Worm (Caenorhabditis elegans) whole organism, dauer: ENCODE results near the gene ssup-72.

Source experiments
- unc-62 ChIP-seq: sonication (generic microtip); optimal IDR thresholded peaks from 2 replicates; lab custom pipeline; 2017; ENCODE audit warnings: missing biosample characterization, missing genetic modification reagents, missing genetic modification characterization

ssup-72 gene

DNA sequence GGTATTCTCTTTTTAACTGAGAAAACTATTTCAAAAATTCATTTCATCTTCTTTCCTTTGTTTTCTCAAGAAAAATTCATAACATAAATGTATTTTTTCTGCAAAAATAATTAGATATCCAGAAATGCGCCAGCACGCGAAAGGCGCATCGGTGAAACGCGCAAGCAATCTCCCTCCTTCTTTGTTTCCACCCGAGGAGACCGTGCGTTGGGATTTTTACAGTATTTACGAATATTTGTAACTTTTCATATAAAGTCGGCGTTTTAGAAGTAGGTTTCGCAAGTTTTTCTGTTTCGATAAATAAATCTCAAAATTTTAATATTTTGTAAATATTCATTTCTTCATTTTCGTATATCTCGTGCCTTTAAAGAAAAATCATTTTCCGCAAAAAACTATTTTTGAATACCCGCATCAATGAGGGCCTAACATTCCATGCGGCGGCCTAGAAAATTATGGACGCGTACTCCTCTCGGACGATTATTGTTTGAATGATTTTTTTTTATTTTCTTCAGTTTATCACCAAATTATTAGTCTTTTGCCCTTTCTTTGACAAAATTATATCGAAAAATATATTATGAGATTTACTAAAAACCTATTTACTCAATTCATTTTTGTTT lies at the start of gene ssup-72:
TSS of gene ssup-72 (plus strand) at position 181 of the 617 bp plus-strand sequence.
- no peak for TF ChIP-seq unc-62

DNA sequence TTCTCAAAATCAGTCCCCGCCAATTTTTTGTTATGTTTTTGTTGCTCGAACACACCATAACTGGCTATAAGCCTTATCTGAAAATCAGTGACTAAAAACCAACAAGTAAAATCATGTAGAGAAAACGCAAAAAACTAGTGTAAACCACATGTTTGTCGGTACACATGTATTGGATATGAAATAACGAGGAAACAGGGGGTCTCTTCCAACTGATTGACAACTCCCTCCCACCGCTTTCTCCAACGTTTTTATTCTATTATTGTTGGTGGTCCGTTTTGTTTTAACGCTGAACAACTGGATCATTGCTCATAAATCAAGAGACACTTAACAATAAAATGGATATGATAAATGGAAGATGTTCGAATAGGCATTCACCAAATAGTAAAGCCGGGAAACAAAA lies 49.6 kb upstream of the ssup-72 start:
- no peak for TF ChIP-seq unc-62

DNA sequence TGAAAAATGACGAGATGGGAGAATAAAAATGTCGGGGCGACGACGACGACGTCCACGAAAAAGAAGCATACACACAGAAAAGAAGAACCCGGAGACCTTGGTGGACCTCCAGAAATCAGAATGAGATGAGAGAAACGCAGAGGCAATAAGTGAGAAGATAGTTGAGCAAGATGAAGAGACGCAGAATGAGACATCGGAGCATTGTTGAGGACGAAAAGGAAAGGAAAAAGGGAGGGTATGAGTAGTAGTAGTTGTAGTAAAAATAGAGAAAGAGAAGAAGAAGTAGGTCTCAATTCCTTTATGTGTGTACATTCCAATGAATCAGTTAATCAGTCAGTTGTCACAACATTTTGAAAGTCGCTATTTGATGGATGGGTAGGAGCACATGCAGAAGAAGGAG lies 47.1 kb upstream of the ssup-72 start, which contains the start of gene T14B4.8:
TSS of gene T14B4.8 (minus strand) at position 60 of the 400 bp plus-strand sequence.
- TF ChIP-seq unc-62, result no peak

DNA sequence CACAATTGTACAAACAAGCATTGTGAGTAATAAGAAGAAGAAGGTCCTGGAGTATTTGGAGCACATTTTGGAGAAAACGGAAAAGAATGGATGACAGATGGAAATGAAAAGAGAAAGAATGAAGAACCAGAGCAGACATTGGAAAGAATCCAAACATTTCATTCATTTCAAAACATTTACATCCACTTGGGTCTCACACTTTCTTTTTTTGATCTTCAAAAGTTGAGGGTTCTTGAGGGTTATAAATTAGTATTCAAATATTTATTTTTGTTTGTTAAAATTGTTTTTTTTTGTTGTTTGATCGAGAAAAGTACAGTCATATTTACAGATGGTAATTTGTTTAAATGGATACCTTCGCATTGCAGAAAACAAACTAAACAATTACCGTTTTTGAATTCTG lies 42.7 kb upstream of the ssup-72 start, which contains the start of gene T14B4.9:
TSS of gene T14B4.9 (minus strand) at position 101 of the 400 bp plus-strand sequence.
- no peak for TF ChIP-seq unc-62

DNA sequence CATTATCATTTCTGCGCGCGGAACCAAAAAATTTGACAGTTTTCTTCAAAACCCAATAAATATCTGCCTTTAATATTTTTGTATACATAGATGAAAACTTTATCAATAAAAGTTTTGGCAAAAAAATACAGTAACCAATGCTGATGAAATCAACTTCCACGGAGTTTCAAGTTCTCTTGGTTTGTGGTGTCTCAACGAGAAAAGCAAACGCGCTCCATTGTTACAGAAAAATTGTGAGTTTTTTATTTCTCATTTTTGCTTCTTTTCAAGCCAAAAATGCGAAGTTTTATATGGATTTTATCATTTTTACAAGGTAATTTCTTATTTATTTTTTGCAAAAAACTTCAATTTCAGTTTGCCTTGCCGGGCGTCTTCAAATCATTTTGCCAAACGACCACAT lies 41.7 kb upstream of the ssup-72 start, which contains the start of gene T14B4.3:
TSS of gene T14B4.3 (plus strand) at position 264 of the 400 bp plus-strand sequence.
- no peak for TF ChIP-seq unc-62

DNA sequence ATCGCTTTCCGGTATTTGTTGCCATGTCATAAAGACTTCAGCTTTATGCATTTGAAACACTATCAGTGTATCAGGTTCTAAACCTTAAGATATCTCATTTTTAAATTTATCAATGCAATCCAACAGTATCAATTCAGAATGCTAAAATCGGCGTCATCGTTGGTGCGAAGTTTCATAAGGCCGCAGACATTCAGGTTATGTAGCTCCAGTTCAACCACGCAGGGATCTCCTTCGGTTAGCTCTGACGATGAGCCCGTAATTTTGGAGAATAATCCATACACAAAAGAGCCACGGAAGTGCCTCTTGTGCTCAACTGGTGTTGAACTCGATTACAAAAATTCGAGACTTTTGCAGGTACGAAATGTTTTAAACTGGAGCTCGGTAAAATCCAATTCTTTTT lies 40.3 kb upstream of the ssup-72 start, which contains the start of gene mrps-18.C:
TSS of gene mrps-18.C (plus strand) at position 138 of the 400 bp plus-strand sequence.
- no peak for TF ChIP-seq unc-62

DNA sequence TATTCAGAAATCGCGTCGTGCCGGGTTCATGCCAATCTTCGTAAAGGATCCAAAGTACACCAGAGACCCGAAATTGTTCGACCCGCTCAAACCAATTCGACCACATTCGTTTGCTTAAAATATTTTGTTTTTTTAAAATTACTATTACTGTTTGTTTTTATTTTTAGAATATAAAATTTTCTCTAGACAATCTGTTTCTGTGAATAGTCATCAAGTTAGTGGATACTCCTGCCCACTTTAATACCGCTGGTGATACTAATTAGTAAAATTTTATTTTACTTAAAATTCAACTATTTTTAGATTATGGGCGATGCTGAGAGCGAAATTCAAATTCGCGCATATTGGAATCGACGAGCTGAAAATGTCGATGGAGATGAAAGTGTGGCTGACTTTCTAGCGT lies 39.8 kb upstream of the ssup-72 start, which contains the start of gene T14B4.1:
TSS of gene T14B4.1 (plus strand) at position 301 of the 400 bp plus-strand sequence.
- TF ChIP-seq unc-62, result no peak

DNA sequence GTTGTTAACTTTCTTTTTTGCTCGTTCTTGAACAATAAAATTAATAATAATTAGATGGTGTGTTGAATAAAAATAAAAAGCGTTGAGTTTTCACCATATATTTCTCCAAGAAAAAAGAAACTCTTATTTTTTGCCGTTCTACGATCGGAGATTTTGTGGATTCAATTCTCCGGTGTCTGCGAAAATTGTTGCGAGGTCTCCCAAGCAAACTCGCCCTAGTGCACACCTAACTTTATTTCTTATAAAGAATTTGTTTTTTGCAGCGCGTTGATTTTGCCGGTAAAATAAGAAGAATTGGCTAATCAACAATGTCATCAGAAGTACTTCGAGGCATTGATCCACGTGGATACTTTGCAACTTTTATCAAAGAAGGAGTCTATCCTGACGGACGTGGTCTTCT lies 35.0 kb upstream of the ssup-72 start, which contains the start of gene exos-8:
TSS of gene exos-8 (plus strand) at position 264 of the 400 bp plus-strand sequence.
- no peak for TF ChIP-seq unc-62

DNA sequence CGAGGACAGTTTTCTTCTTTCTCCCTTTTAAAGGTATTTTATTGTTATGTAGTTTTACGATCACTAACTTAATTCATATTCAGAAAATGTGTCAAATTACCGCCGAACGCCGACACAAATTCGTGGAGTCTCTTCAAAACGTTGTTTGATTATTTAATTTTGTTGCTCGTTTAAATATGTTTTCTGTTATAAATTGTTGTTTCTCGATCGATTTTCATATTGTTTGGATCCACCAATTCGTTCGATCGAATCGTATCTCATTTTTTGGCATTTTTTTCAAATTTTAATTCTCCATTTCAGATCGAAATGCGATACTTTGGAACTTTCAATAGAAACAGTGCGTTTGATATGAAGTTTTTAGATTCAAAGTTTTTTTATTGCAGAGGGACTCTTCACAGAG lies 33.8 kb upstream of the ssup-72 start, which contains the start of gene F41G3.6:
TSS of gene F41G3.6 (plus strand) at position 301 of the 400 bp plus-strand sequence.
- no peak for TF ChIP-seq unc-62

DNA sequence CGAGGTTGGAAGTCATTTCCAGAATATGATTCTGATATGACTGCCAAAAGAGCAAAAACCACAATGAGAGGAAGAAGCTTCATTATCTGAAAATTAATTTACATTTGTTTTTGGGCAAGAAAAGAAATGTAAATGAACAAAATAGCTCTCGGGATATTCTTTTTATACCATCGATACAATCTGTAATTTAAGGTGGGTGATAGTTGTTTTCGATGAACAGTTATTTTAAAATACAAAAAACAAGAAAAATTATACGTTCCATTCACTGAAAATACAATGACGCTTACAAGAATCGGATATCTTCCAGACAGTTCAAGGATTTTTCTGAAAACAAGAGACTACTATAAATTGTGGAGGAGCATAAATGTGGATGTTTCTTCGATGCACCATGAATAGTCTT lies 31.8 kb upstream of the ssup-72 start, which contains the start of gene ins-15:
TSS of gene ins-15 (minus strand) at position 101 of the 400 bp plus-strand sequence.
- no peak for TF ChIP-seq unc-62

DNA sequence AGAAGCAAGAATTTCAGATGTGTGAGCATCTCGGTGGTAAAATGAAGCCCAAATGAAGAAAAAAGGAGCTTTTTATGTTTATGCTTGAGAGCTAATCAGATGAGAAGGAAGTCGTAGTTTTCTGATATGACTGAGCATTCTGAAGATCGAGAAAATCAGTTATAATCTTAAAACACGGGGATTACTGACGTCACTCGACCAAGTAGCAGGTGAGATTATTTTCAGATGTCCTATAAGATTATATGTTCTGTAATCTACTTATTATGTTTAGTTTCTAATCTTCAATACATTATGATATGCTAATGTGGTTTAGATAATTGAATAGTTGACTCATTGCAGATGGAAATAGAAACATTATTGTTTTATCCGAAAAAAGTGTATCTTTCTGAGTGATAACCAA lies 30.6 kb upstream of the ssup-72 start, which contains the start of gene ins-14:
TSS of gene ins-14 (minus strand) at position 32 of the 400 bp plus-strand sequence.
- TF ChIP-seq unc-62, result no peak

DNA sequence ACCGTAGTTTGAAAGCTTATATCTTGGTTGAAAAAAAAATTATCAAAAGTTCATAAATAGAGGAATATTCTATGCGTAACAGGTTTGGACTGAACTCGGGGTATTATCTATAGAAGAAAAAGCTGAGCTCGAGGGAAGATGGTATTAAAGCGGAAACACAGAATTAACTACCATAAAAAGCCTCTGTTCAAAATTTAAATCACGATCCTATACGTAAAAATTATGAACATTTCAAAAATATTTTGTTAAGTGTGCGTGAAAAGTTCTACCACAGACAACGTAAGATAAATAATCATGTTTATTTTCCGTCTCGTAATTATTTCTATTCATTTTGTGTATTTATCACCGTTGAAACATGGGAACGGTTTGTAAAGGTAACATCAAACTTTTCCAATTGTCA lies 30.0 kb upstream of the ssup-72 start, which contains the start of gene F41G3.5:
TSS of gene F41G3.5 (plus strand) at position 301 of the 400 bp plus-strand sequence.
- TF ChIP-seq unc-62, result no peak

DNA sequence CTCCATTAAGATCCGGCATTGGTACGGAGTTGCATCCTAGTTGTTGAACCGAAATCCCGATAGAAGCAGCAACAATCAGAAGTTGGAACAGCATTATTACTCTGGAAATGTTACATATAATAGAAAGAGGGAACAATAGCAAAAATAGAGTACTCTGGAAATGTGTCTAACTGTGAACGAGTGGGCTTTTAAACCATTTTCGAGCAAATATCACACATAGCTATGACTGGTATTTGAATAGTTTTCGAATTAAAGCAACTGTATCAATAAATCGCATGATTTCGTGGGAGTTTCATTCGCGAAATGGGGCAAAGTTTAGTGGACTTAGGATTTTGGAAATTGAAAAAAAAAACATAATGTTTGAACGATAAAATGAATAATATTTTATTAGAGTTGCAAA lies 27.0 kb upstream of the ssup-72 start, which contains the start of gene F41G3.10:
TSS of gene F41G3.10 (minus strand) at position 101 of the 400 bp plus-strand sequence.
- no peak for TF ChIP-seq unc-62

DNA sequence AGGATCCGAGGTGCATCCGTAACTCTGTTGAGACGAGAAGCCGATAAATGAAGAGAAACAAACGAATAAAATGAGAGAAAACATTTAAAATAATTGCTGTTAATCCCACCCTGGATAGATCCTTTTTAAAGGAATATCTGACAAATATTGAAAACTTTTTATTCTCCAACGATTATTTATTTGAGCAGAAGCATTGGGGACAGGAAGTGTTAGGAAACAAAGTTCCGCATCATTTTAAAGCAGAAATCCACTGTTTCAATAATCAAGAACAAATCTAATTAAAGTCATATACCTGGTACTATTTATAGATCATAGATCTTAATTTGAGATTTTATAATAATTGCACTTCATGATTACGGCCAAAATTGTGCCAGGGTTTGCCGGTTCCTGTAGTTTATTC lies 25.5 kb upstream of the ssup-72 start, which contains the start of gene F41G3.20:
TSS of gene F41G3.20 (minus strand) at position 101 of the 400 bp plus-strand sequence.
- no peak for TF ChIP-seq unc-62

DNA sequence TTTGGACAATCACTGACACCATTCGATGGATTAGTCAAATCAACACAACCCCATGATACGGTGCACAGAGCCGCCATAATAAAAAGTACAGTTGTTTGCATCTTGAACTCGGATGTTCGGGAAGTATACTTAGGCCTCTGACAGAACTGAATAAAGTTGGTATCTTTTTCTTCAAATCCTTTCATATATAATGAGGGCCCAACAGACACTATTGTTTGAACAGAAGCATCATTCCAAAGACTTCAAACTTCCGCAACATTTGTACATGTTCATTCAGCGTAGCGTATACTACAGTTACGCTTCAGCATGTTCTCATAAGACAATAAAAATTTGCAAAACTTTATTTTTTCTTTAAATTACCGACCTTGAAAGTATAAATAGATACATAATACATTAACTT lies 24.4 kb upstream of the ssup-72 start, which contains the start of gene F41G3.19:
TSS of gene F41G3.19 (minus strand) at position 101 of the 400 bp plus-strand sequence.
- no peak for TF ChIP-seq unc-62

DNA sequence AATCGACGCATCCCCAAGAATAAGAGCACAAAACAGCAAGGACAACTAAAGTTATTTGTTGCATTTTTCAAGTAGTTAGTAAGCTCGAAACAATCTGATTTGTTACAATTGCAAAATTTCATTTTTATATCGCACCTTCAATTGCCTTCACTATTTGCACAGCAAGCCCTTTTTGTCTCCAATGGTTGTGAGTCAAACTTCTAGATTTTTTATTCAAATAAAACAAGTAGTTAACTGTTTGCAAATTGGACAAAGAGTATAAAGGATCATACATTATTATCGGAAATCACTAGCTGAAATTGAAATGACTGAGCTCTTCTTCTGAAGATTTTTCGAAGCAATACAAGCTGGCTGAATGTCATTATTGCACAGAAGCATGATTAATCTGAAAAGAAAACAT lies 23.5 kb upstream of the ssup-72 start, which contains the start of gene F41G3.21:
TSS of gene F41G3.21 (minus strand) at position 101 of the 400 bp plus-strand sequence.
- no peak for TF ChIP-seq unc-62

DNA sequence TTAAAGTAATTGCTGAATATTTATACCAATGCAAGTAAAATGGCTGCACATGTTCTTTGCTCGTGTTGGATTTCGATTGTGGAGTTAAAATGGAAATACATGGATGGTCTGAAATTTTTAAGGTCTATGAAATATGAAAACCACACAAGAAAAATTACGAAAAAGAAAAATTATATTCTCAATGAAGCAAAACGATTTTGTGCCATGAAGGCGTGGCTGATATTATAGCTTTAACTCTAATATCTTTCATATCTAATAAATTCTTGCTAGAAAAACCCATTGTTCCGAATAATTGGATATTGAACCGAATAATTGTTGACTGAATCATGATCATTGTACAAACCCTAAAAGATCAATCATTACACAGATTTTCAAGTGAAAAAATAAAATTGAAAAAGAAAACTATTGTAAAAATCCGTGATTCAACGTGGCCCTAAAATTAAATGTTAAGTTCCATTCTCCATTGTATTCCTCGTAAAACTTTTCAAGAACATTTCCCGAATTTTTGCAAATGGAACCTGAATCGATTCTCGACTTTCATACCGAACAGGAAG lies 21.6 kb upstream of the ssup-72 start, which contains the start of the genes srx-95 and fis-1:
TSS of gene srx-95 (minus strand) at position 101 of the 554 bp plus-strand sequence.
TSS of gene fis-1 (plus strand) at position 504 of the 554 bp plus-strand sequence.
- no peak for TF ChIP-seq unc-62
